Worm (Caenorhabditis elegans) whole organism, dauer: ENCODE results near the gene ZC239.4.
"Not testable (repeated sequence)": the region's sequence is repeated elsewhere in the genome, so short reads cannot be mapped to it uniquely, and the experiment has no call there.

ENCODE experiments used
- unc-62 ChIP-seq: sonication (generic microtip); optimal IDR thresholded peaks from 2 replicates; lab custom pipeline; 2017; ENCODE audit warnings: missing biosample characterization, missing genetic modification reagents, missing genetic modification characterization

The ZC239.4 gene

ce11 chrII:3213898-3214297 is at the start of gene ZC239.4:
TSS of gene ZC239.4 (plus strand) at chrII:3214198.
- no peak for TF ChIP-seq unc-62 (GFP tag; lab: Kevin White, UChicago)

- TF ChIP-seq unc-62 (GFP tag; lab: Kevin White, UChicago): no peak
Observed at ce11 chrII:3170089-3170488, 43.9 kb upstream of the ZC239.4 start, which contains the start of gene fbxc-55. TSS of gene fbxc-55 (minus strand) at chrII:3170189.

ce11 chrII:3172176-3172575 is 41.8 kb upstream of the ZC239.4 start, which contains the start of gene Y27F2A.10:
TSS of gene Y27F2A.10 (minus strand) at chrII:3172276.
- TF ChIP-seq unc-62 (GFP tag; lab: Kevin White, UChicago): no peak

ce11 chrII:3177663-3178062 is 36.3 kb upstream of the ZC239.4 start, which contains the start of gene sri-40:
TSS of gene sri-40 (plus strand) at chrII:3177963.
- TF ChIP-seq unc-62 (GFP tag; lab: Kevin White, UChicago): not testable (repeated sequence)

ce11 chrII:3183300-3183840 is 30.6 kb upstream of the ZC239.4 start, which contains the start of the genes Y27F2A.6 and Y27F2A.8:
TSS of gene Y27F2A.6 (minus strand) at chrII:3183400.
TSS of gene Y27F2A.8 (plus strand) at chrII:3183790.
- not testable (repeated sequence) for TF ChIP-seq unc-62 (GFP tag; lab: Kevin White, UChicago)

- TF ChIP-seq unc-62 (GFP tag; lab: Kevin White, UChicago): not testable (repeated sequence)
Observed at ce11 chrII:3184858-3185257, 29.1 kb upstream of the ZC239.4 start, which contains the start of gene sri-78. TSS of gene sri-78 (plus strand) at chrII:3185158.

ce11 chrII:3185848-3186247 is 28.1 kb upstream of the ZC239.4 start:
- no peak for TF ChIP-seq unc-62 (GFP tag; lab: Kevin White, UChicago)

- not testable (repeated sequence) for TF ChIP-seq unc-62 (GFP tag; lab: Kevin White, UChicago)
Observed at ce11 chrII:3189038-3189437, 25.0 kb upstream of the ZC239.4 start, which contains the start of gene Y27F2A.11. TSS of gene Y27F2A.11 (plus strand) at chrII:3189338.

ce11 chrII:3191544-3191943 is 22.5 kb upstream of the ZC239.4 start, which contains the start of gene Y27F2A.9:
TSS of gene Y27F2A.9 (minus strand) at chrII:3191644.
- not testable (repeated sequence) for TF ChIP-seq unc-62 (GFP tag; lab: Kevin White, UChicago)

- no peak for TF ChIP-seq unc-62 (GFP tag; lab: Kevin White, UChicago)
Observed at ce11 chrII:3195739-3196138, 18.3 kb upstream of the ZC239.4 start.

ce11 chrII:3196966-3197365 is 17.0 kb upstream of the ZC239.4 start, which contains the start of gene gcy-15:
TSS of gene gcy-15 (minus strand) at chrII:3197066.
- TF ChIP-seq unc-62 (GFP tag; lab: Kevin White, UChicago): no peak

- TF ChIP-seq unc-62 (GFP tag; lab: Kevin White, UChicago): no peak
Observed at ce11 chrII:3198998-3199397, 15.0 kb upstream of the ZC239.4 start, which contains the start of gene sri-51. TSS of gene sri-51 (minus strand) at chrII:3199098.

ce11 chrII:3201242-3201641 is 12.8 kb upstream of the ZC239.4 start, which contains the start of gene sri-48:
TSS of gene sri-48 (minus strand) at chrII:3201342.
- TF ChIP-seq unc-62 (GFP tag; lab: Kevin White, UChicago): not testable (repeated sequence)

- no peak for TF ChIP-seq unc-62 (GFP tag; lab: Kevin White, UChicago)
Observed at ce11 chrII:3202519-3202918, 11.5 kb upstream of the ZC239.4 start, which contains the start of gene sri-53. TSS of gene sri-53 (minus strand) at chrII:3202619.

- TF ChIP-seq unc-62 (GFP tag; lab: Kevin White, UChicago): no peak
Observed at ce11 chrII:3203415-3203814, 10.6 kb upstream of the ZC239.4 start, which contains the start of gene sri-50. TSS of gene sri-50 (plus strand) at chrII:3203715.

ce11 chrII:3206423-3206989 is 7.5 kb upstream of the ZC239.4 start, which contains the start of the genes ZC239.20 and ZC239.21:
TSS of gene ZC239.20 (minus strand) at chrII:3206523.
TSS of gene ZC239.21 (plus strand) at chrII:3206939.
- no peak for TF ChIP-seq unc-62 (GFP tag; lab: Kevin White, UChicago)
